Worm (Caenorhabditis elegans): ENCODE measurements around the gene srm-4.

The srm-4 gene

DNA sequence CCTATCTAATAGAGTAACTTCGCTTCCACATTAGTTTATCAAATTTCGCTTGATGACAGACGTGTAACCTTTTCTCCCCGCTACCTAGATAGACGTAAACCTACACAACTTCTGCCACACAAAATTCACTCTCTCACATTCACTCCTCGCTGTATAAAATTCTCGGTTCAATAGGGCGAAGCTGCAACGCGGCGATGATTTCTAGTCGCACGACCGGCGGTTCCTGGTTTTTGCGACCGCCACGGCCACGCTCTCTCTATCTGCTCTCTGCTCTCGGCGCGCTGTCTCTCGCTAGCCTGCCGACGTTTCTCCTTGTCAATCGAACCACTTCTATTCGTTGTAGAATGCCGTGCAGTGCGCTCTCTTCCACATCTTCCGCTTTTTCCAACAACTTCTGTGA lies 17.7 kb downstream of the srm-4 start:
- no peak for TF ChIP-seq unc-62 (GFP tag; optimal IDR thresholded peaks at IDR 0.05)

ce11 chrV:14351629-14352028 lies 18.4 kb downstream of the srm-4 start, which contains the start of gene vha-13:
Gene vha-13, plus strand, starts transcription at chrV:14351709.
- no peak for TF ChIP-seq unc-62 (GFP tag; optimal IDR thresholded peaks at IDR 0.05)

- TF ChIP-seq unc-62 (GFP tag; optimal IDR thresholded peaks at IDR 0.05): no peak
Observed at ce11 chrV:14352032-14352431, 18.8 kb downstream of the srm-4 start.

DNA sequence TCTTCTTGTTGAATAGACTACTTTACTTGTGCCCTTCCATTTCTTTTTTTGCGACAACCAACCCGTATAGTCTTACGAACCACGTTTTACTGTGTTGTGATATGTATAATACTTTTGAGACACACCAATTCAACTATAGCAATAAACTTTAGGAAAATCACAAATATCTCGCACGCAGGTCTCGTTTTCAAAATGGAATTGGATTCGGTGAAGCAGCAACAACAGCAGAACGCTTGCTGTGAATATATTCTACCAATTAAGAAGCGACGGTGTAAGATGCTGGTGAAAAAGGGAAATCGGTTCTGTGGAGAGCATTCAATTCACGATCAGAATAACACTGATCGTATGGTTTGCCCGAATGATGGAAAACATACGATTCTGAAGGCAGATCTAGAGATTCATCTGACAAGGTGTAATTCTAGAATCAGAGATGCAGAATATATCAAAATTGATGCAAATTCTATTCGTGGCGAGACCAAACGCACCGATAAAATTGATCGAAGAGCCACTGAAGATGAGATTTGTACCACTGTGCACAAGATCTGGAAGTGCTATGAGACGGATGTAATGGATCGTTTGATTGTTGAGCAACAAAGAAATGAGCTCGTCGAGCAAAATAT lies 21.2 kb downstream of the srm-4 start, which contains the start of gene Y49A3A.3:
Gene Y49A3A.3 (plus strand): TSS at position 153 of the 620 bp plus-strand sequence.
- no peak for TF ChIP-seq unc-62 (GFP tag; optimal IDR thresholded peaks at IDR 0.05)

DNA sequence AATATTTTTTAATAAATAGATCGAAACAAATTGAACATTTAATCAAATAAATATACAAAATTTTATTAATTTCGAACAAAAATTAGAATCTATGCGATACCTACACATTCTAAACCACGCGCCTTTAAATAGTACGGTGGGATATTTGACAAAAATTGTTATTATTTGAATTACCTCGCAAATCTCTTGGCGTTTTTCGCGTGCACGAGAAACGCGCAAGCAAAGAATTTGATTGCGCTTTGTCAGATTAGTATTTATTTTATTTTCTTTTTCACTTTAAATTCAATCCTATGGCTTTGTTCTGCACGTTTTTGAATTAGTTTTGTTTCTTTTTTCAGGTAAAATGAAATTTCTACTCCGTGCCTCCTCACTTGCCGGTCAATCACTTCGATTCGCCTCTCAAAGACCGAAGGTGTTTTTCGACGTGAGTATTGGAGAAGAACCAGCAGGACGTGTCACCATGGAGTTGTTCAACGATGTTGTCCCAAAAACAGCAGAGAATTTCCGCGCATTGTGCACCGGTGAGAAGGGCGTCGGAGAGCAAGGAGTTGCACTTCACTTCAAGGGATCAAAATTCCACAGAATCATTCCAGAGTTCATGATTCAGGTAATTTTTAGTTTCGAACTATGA lies 22.6 kb downstream of the srm-4 start, which contains the start of gene cyn-1:
Gene cyn-1 (plus strand): TSS at position 339 of the 631 bp plus-strand sequence.
- no peak for TF ChIP-seq unc-62 (GFP tag; optimal IDR thresholded peaks at IDR 0.05)

DNA sequence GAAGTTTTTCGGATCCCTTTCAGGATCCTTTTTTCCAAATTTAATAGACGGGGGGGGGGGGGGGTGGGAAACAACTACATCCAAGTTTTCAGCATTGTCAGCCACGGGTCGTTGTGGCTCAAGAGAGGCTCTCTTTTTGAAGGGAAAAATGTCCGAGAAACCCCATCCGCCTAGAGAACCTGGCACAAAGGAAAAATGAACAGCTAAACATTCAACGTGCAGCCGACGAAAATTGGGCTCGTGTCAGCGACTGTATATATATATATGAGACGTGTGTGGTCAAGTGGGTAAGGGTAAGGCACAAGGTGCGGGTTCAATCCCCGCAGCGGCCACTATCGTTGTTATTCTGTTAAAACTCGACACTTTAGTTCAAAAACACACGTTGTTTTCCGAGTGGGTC lies 25.4 kb downstream of the srm-4 start, which contains the start of gene Y49A3A.4:
Gene Y49A3A.4 (minus strand): TSS at position 314 of the 400 bp plus-strand sequence.
- TF ChIP-seq unc-62 (GFP tag; optimal IDR thresholded peaks at IDR 0.05): no peak

ce11 chrV:14361973-14362372 lies 28.8 kb downstream of the srm-4 start:
- no peak for TF ChIP-seq unc-62 (GFP tag; optimal IDR thresholded peaks at IDR 0.05)

DNA sequence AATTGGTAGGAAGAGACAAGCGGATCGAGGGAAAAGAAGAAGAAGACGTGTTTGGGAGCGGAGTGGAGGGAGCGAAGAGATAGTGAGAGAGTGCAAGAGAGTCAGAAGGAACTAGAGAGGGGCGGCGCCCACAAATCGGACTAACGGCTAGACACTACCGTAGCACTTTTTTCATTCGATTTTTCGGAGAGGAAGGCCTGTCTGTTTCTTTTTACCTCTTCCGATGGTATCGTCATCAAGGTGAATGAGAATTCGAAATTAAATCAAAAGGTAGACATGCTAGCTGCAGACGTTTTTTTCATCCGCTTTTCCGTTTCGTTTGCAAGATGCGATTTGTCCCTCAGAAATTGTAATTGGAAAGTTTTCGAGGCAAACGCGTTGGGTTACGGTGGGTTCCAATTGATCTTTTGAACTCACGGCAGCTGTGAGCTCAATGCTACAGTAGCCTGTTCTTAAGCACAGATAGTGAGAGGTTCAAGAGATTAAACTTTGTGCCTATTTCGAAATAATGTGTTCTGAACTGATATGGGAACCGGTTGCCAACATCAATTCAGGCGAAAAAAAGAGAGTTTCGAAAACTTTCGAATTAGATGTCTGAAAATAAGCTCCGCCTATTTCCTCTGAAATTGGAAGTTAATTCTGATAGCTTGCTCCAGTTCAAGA lies 31.5 kb downstream of the srm-4 start:
- TF ChIP-seq unc-62 (GFP tag; optimal IDR thresholded peaks at IDR 0.05): no peak

ce11 chrV:14366487-14366962 lies 33.3 kb downstream of the srm-4 start:
- no peak for TF ChIP-seq unc-62 (GFP tag; optimal IDR thresholded peaks at IDR 0.05)

- no peak for TF ChIP-seq unc-62 (GFP tag; optimal IDR thresholded peaks at IDR 0.05)
Observed at ce11 chrV:14368272-14369052, 35.2 kb downstream of the srm-4 start.

DNA sequence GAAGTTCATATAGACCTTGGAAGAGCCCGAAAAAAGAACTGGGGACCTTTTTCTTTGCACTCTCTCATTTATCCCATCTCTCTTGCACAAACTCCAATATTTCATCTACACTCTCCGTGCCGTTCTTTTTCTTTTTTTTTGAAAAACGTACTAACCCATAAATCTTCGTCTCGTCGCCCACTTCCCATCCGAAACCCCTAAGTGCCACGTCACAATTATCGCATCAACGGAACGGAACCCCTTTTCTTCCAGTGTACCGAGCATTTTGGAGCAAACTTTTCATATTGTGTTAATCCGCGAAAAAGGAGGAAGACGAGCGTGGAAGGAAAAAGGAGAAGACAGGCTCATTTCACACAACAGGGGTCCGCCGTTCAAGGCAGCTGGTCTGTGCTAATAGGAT lies 36.2 kb downstream of the srm-4 start:
- no peak for TF ChIP-seq unc-62 (GFP tag; optimal IDR thresholded peaks at IDR 0.05)

- no peak for TF ChIP-seq unc-62 (GFP tag; optimal IDR thresholded peaks at IDR 0.05)
Observed at ce11 chrV:14372774-14373173, 39.6 kb downstream of the srm-4 start, which contains the start of gene unc-39. Gene unc-39, plus strand, starts transcription at chrV:14373074.

DNA sequence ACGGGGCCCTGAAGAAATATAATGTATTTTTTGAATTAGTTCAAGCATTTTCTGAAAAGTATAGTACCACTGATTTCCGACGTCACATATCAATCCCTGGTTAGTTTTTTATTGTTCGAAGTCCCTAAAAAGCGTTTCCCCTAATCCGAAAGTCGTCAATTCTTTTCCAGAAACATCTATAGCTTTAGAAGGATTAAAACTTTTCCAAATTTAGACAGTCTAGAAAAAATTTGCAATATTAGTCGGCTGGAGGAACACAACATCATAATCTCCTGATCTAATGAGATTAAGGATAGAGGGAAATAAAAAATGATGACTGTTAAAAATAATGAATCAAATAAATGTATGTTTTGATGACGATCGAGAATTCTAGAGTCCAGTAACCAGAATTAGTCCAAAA lies 44.8 kb downstream of the srm-4 start:
- TF ChIP-seq unc-62 (GFP tag; optimal IDR thresholded peaks at IDR 0.05): no peak

DNA sequence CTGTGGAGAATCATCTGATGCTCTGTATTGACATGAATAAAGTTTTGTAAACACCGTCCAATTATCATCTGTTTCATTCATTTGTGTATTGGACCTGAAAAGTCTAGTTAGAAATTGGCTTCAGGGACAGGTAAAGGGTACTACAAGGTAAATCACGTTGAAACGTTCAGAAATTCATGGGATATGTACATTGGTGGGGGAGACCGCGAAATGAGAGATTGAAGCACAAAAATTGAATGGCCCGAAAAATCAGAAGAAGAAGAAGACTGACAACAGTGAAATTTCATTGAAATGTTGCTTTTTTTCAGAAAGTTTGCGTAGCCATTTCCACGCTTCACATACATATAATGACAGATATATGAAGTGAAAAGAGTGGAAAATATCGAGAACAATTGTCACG lies 45.8 kb downstream of the srm-4 start, which contains the start of gene npr-43:
Gene npr-43 (minus strand): TSS at position 101 of the 400 bp plus-strand sequence.
- no peak for TF ChIP-seq unc-62 (GFP tag; optimal IDR thresholded peaks at IDR 0.05)

ce11 chrV:14380242-14380641 lies 47.0 kb downstream of the srm-4 start:
- TF ChIP-seq unc-62 (GFP tag; optimal IDR thresholded peaks at IDR 0.05): no peak

Measured in whole organism, dauer.